Worm (Caenorhabditis elegans) whole organism, L4/young adult: ENCODE data around the gene F15A4.2.

Source experiments
- W03F9.2 ChIP-seq: fragments of 150-350 bp; optimal IDR thresholded peaks from 2 replicates; lab custom pipeline; 2014; ENCODE audit warnings: missing biosample characterization, missing genetic modification characterization
- dao-5 ChIP-seq: sonication (generic microtip); optimal IDR thresholded peaks from 2 replicates; lab custom pipeline; 2016; ENCODE audit warnings: missing genotype, missing genetic modification characterization, moderate library complexity, missing compliant biosample characterization
- him-1 ChIP-seq: sonication (generic microtip); optimal IDR thresholded peaks from 2 replicates; lab custom pipeline; 2016; ENCODE audit warnings: missing genotype, missing genetic modification reagents, missing genetic modification characterization, missing compliant biosample characterization

The F15A4.2 gene

ce11 chrII:12485060-12485459, 22.7 kb downstream of the F15A4.2 start, which contains the start of gene F15A4.10:
Gene F15A4.10, minus strand, starts transcription at chrII:12485160.
- TF ChIP-seq dao-5 (tag; lab: Kevin White, UChicago) (no peak), W03F9.2 (tag; lab: Kevin White, UChicago) (no peak), him-1 (tag; lab: Kevin White, UChicago) (no peak)

ce11 chrII:12488810-12489209, 26.5 kb downstream of the F15A4.2 start:
- TF ChIP-seq W03F9.2 (tag; lab: Kevin White, UChicago) (no peak), him-1 (tag; lab: Kevin White, UChicago) (no peak), dao-5 (tag; lab: Kevin White, UChicago) (no peak)

ce11 chrII:12489903-12490302, 27.6 kb downstream of the F15A4.2 start, which contains the start of gene T21B4.15:
Gene T21B4.15, plus strand, starts transcription at chrII:12490203.
- no peak for TF ChIP-seq dao-5 (tag; lab: Kevin White, UChicago)
- no peak for TF ChIP-seq W03F9.2 (tag; lab: Kevin White, UChicago)
- no peak for TF ChIP-seq him-1 (tag; lab: Kevin White, UChicago)

ce11 chrII:12491936-12492335, 29.6 kb downstream of the F15A4.2 start, which contains the start of gene srz-6:
Gene srz-6, plus strand, starts transcription at chrII:12492236.
- no peak for TF ChIP-seq him-1 (tag; lab: Kevin White, UChicago)
- no peak for TF ChIP-seq dao-5 (tag; lab: Kevin White, UChicago)
- TF ChIP-seq W03F9.2 (tag; lab: Kevin White, UChicago) = no peak

ce11 chrII:12494067-12494477, 31.7 kb downstream of the F15A4.2 start:
- no peak for TF ChIP-seq him-1 (tag; lab: Kevin White, UChicago)
- no peak for TF ChIP-seq W03F9.2 (tag; lab: Kevin White, UChicago)
- TF ChIP-seq dao-5 (tag; lab: Kevin White, UChicago) = no peak

ce11 chrII:12494556-12495131, 32.3 kb downstream of the F15A4.2 start, which contains the start of gene col-85:
Gene col-85, minus strand, starts transcription at chrII:12495095.
- peak; percentile 51 for TF ChIP-seq W03F9.2 (tag; lab: Kevin White, UChicago)
- TF ChIP-seq him-1 (tag; lab: Kevin White, UChicago) = peak; percentile 68
- peak; percentile 85 for TF ChIP-seq dao-5 (tag; lab: Kevin White, UChicago)

ce11 chrII:12496981-12497380, 34.6 kb downstream of the F15A4.2 start, which contains the start of gene T21B4.3:
Gene T21B4.3, minus strand, starts transcription at chrII:12497081.
- no peak for TF ChIP-seq W03F9.2 (tag; lab: Kevin White, UChicago)
- no peak for TF ChIP-seq dao-5 (tag; lab: Kevin White, UChicago)
- TF ChIP-seq him-1 (tag; lab: Kevin White, UChicago) = no peak

ce11 chrII:12499969-12500368, 37.6 kb downstream of the F15A4.2 start:
- TF ChIP-seq W03F9.2 (tag; lab: Kevin White, UChicago) (no peak), him-1 (tag; lab: Kevin White, UChicago) (no peak), dao-5 (tag; lab: Kevin White, UChicago) (no peak)

ce11 chrII:12502784-12503183, 40.4 kb downstream of the F15A4.2 start, which contains the start of gene ador-1:
Gene ador-1, minus strand, starts transcription at chrII:12502884.
- no peak for TF ChIP-seq him-1 (tag; lab: Kevin White, UChicago)
- no peak for TF ChIP-seq dao-5 (tag; lab: Kevin White, UChicago)
- TF ChIP-seq W03F9.2 (tag; lab: Kevin White, UChicago) = no peak

ce11 chrII:12506511-12506910, 44.2 kb downstream of the F15A4.2 start:
- TF ChIP-seq dao-5 (tag; lab: Kevin White, UChicago) (no peak), W03F9.2 (tag; lab: Kevin White, UChicago) (no peak), him-1 (tag; lab: Kevin White, UChicago) (no peak)

- TF ChIP-seq dao-5 (tag; lab: Kevin White, UChicago) (no peak), W03F9.2 (tag; lab: Kevin White, UChicago) (no peak), him-1 (tag; lab: Kevin White, UChicago) (no peak)
These were observed 44.7 kb downstream of the F15A4.2 start, which contains the start of gene srh-68 for ce11 chrII:12507038-12507437. Gene srh-68, plus strand, starts transcription at chrII:12507338.

- TF ChIP-seq dao-5 (tag; lab: Kevin White, UChicago) = no peak
- no peak for TF ChIP-seq W03F9.2 (tag; lab: Kevin White, UChicago)
- TF ChIP-seq him-1 (tag; lab: Kevin White, UChicago) = no peak
These were observed 46.3 kb downstream of the F15A4.2 start, which contains the start of gene srh-67 for ce11 chrII:12508650-12509049. Gene srh-67, plus strand, starts transcription at chrII:12508950.

- TF ChIP-seq him-1 (tag; lab: Kevin White, UChicago) (no peak), dao-5 (tag; lab: Kevin White, UChicago) (no peak), W03F9.2 (tag; lab: Kevin White, UChicago) (no peak)
These were observed 49.5 kb downstream of the F15A4.2 start, which contains the start of gene srh-73 for ce11 chrII:12511866-12512265. Gene srh-73, plus strand, starts transcription at chrII:12512166.
